Worm (Caenorhabditis elegans): Measurements from ENCODE around the gene nhr-46.

DNA sequence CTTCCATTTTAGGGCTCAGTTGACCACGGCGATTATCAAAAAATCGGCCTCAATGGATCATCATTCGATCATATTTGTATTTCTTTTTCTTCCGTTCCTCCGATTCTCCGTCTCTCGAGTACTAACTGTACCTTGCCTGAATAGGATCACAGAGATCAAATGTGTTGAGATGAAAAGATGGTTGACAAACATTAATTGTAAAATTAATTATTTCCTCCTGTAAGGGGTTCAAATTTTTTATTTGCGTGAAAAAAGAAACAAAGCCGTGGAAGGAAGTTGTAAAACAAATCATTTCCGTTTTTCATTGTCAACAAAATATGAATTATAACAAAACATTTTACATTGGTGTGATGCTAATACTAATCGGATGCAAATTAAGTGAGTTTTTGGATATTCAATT is 33.3 kb upstream of the nhr-46 start, which contains the start of gene C31H1.2:
- TF ChIP-seq tra-4 (tag; optimal IDR thresholded peaks at IDR 0.05) (no peak), pes-1 (GFP tag; IDR thresholded peaks at IDR 0.05) (no peak), B0310.2 (tag; optimal IDR thresholded peaks at IDR 0.05) (no peak), ama-1 (optimal IDR thresholded peaks at IDR 0.05) (no peak), F13C5.2 (tag; optimal IDR thresholded peaks at IDR 0.05) (no peak)
